Worm (Caenorhabditis elegans): ENCODE results near the gene F44E5.4.

F44E5.4 gene

DNA sequence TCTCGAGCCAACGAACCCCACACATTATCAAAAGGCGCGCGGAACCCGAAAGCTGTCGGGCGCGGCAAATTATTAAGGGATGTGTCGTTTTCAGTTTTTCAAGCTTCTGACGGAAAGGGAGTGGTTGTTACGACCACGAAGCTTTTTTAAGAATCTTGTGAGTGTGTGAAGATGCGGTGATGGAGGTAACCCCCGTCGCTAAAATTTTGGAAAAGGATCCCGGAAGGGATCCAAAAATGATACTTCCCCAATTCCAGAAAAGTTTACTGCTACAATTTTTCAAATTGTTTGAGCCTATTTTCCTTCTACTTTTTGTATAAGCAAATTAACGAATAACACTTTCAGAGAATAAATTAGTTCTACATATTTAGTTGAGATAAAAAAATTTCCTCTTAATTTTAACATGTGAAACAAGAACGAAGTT is 2.4 kb downstream of the F44E5.4 start (continued):
- TF ChIP-seq ets-4 (GFP tag; optimal IDR thresholded peaks at IDR 0.05): no peak
- 0 out of 2 replicates have a peak, but pooled peaks have one; percentile 23 for TF ChIP-seq hmg-1.2 (GFP tag; IDR thresholded peaks at IDR 0.05)
- TF ChIP-seq ceh-27 (GFP tag; optimal IDR thresholded peaks at IDR 0.05): no peak
- TF ChIP-seq let-607 (tag; optimal IDR thresholded peaks at IDR 0.05): peak in 1 of 2 experiments; percentile 65
- no peak for TF ChIP-seq aptf-2 (GFP tag; conservative IDR thresholded peaks at IDR 0.05)
- TF ChIP-seq mxl-1 (tag; optimal IDR thresholded peaks at IDR 0.05): peak; percentile 47
- TF ChIP-seq F57C9.4 (tag; optimal IDR thresholded peaks at IDR 0.05): no peak
- peak; percentile 79 for TF ChIP-seq lin-26 (GFP tag; IDR thresholded peaks at IDR 0.05)
- no peak for TF ChIP-seq Y67H2A.10 (GFP tag; conservative IDR thresholded peaks at IDR 0.05)
- TF ChIP-seq die-1 (tag; optimal IDR thresholded peaks at IDR 0.05): no peak
- peak; percentile 61 for TF ChIP-seq tlf-1 (GFP tag; optimal IDR thresholded peaks at IDR 0.05)
- TF ChIP-seq lin-40 (tag; optimal IDR thresholded peaks at IDR 0.05): no peak
- TF ChIP-seq K12H6.12 (tag; optimal IDR thresholded peaks at IDR 0.05): peak; percentile 50
- peak; percentile 49 for TF ChIP-seq ztf-3 (GFP tag; optimal IDR thresholded peaks at IDR 0.05)
- no peak for TF ChIP-seq rec-8 (tag; optimal IDR thresholded peaks at IDR 0.05)
- TF ChIP-seq F33H1.4 (GFP tag; IDR thresholded peaks at IDR 0.05): no peak
- TF ChIP-seq pbrm-1 (GFP tag; IDR thresholded peaks at IDR 0.05): no peak

DNA sequence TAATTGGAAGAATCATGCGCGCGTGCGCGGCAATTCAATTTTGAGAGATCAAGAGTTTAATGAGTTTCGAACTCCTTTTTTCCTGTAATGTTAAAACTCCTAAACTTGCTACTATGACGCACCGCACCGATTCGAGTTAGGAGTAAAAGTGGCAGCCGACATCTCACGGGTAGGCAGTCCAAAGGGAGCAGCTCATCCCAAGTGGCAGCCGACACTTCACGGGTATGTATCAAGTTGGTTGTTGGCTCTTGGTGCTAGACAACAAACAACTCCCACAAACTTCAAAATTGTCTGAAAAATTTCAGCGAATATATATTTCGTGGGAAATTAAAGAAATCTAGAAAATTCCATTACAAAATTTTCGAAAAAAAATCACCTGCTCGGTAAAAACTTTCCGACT is 5.9 kb downstream of the F44E5.4 start:
- TF ChIP-seq ceh-91 (GFP tag; IDR thresholded peaks at IDR 0.05) (no peak), snpc-4 (GFP tag; optimal IDR thresholded peaks at IDR 0.05) (no peak), snpc-4 (tag; optimal IDR thresholded peaks at IDR 0.05) (peak in 3 of 4 experiments; percentile 51 to 79 (median 76)), rec-8 (tag; optimal IDR thresholded peaks at IDR 0.05) (no peak), snpc-1.1 (tag; optimal IDR thresholded peaks at IDR 0.05; ENCODE audit: insufficient read depth) (peak; percentile 16)

DNA sequence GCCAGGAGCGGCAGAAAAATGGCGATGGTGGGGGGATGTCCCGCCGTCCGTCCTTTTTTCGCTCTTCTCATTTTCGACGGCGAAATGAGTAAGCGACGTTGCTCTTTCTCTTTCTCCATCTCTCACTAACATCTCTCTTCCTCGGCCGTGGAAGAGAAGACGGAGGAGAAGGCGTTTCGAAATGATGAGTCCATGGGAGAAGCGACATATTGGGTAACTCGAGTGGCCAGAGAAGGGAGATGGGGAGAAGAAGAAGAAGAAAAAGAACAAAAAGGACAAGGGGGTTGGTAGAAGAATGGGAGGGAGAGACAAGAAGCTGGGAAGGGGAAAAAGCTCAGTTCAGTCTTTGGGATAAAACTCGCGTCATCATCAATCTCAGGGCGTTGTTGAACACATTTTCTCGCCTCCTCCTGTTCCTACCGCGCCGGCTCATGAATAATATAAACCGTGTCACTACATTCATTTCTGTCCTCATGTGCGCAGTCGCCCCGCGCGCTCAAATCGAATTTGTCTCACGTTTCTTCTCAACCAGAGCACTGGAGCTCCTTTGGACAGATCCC is 7.4 kb downstream of the F44E5.4 start:
- TF ChIP-seq hlh-12 (tag; optimal IDR thresholded peaks at IDR 0.05) (no peak), ztf-6 (GFP tag; IDR thresholded peaks at IDR 0.05) (no peak), repo-1 (tag; optimal IDR thresholded peaks at IDR 0.05) (no peak), ceh-27 (GFP tag; optimal IDR thresholded peaks at IDR 0.05) (peak; percentile 25), snpc-1.3 (tag; optimal IDR thresholded peaks at IDR 0.05; ENCODE audit: insufficient read depth) (no peak), lin-35 (GFP tag; optimal IDR thresholded peaks at IDR 0.05) (peak in 1 of 3 experiments; percentile 23), Y53G8AR.9 (GFP tag; conservative IDR thresholded peaks at IDR 0.05) (no peak), sdz-38 (tag; optimal IDR thresholded peaks at IDR 0.05) (no peak), zim-3 (tag; optimal IDR thresholded peaks at IDR 0.05) (no peak), cebp-1 (GFP tag; IDR thresholded peaks at IDR 0.05) (no peak), cebp-1 (tag; optimal IDR thresholded peaks at IDR 0.05) (peak; percentile 63), zfh-2 (GFP tag; conservative IDR thresholded peaks at IDR 0.05) (peak; percentile 62), fkh-3 (tag; optimal IDR thresholded peaks at IDR 0.05) (no peak)

Data from whole organism, young adult.